Worm (Caenorhabditis elegans) whole organism, mixed stage, embryonic: ENCODE measurements around the gene cest-1.2.

Experiments
- blmp-1 ChIP-seq: fragments of 150-350 bp; optimal IDR thresholded peaks from 2 replicates; lab custom pipeline; 2014; ENCODE audit warnings: missing biosample characterization, missing genetic modification characterization
- drap-1 ChIP-seq: fragments of 200-800 bp; sonication (Bioruptor generic); optimal IDR thresholded peaks from 3 replicates; lab custom pipeline; 2018; ENCODE audit warnings: mild to moderate bottlenecking, missing genetic modification characterization, missing compliant biosample characterization
- lin-13 ChIP-seq: fragments of 150-350 bp; optimal IDR thresholded peaks from 2 replicates; lab custom pipeline; 2014; ENCODE audit warnings: missing biosample characterization, missing genetic modification characterization
- mep-1 ChIP-seq: fragments of 150-350 bp; optimal IDR thresholded peaks from 2 replicates; lab custom pipeline; 2017; ENCODE audit warnings: missing biosample characterization, missing genetic modification reagents, missing genetic modification characterization, inconsistent platforms
- pha-4 ChIP-seq: fragments of 150-350 bp; optimal IDR thresholded peaks from 2 replicates; lab custom pipeline; 2018; ENCODE audit warnings: missing biosample characterization, missing genetic modification reagents, missing genetic modification characterization
- snpc-4 ChIP-seq: fragments of 150-350 bp; optimal IDR thresholded peaks from 2 replicates; lab custom pipeline; 2014; ENCODE audit warnings: missing biosample characterization, missing genetic modification characterization
- unc-62 ChIP-seq: fragments of 150-350 bp; optimal IDR thresholded peaks from 2 replicates; lab custom pipeline; 2014; ENCODE audit warnings: missing biosample characterization, missing genetic modification reagents, missing genetic modification characterization

- TF ChIP-seq snpc-4 (tag; lab: Kevin White, UChicago): no peak
- no peak for TF ChIP-seq drap-1 (GFP tag; lab: Kevin White, UChicago)
- TF ChIP-seq unc-62 (GFP tag; lab: Kevin White, UChicago): no peak
- TF ChIP-seq blmp-1 (tag; lab: Kevin White, UChicago): no peak
- TF ChIP-seq lin-13 (tag; lab: Kevin White, UChicago): no peak
- TF ChIP-seq mep-1 (tag; lab: Kevin White, UChicago): no peak
- no peak for TF ChIP-seq pha-4 (tag; lab: Kevin White, UChicago)
These were observed 9.7 kb downstream of the cest-1.2 start for ce11 chrV:14150966-14151365.
